Fruit fly (Drosophila melanogaster) whole organism, embryonic: ENCODE results near the gene CG14440.

Source experiments
- Atf3 ChIP-seq: fragments of 200-800 bp; sonication (Bioruptor generic); optimal IDR thresholded peaks from 3 replicates; lab custom pipeline; 2016; ENCODE audit warnings: missing biosample characterization, missing genetic modification characterization
- CG10274 ChIP-seq: fragments of 200-800 bp; sonication (Bioruptor generic); optimal IDR thresholded peaks from 3 replicates; lab custom pipeline; 2017; ENCODE audit warnings: missing biosample characterization, mild to moderate bottlenecking, missing genetic modification characterization
- CG11456 ChIP-seq: fragments of 200-800 bp; sonication (Bioruptor generic); IDR thresholded peaks from 3 replicates; pipeline ENCODE4 v1.3.6; 2022; ENCODE audit warnings: missing biosample characterization, missing genetic modification characterization
- CG1233 ChIP-seq: fragments of 200-800 bp; sonication (Bioruptor generic); optimal IDR thresholded peaks from 4 replicates; lab custom pipeline; 2018; ENCODE audit warnings: missing biosample characterization, mild to moderate bottlenecking, missing genetic modification characterization
- CG12659 ChIP-seq: fragments of 200-800 bp; sonication (Bioruptor generic); optimal IDR thresholded peaks from 3 replicates; lab custom pipeline; 2017; ENCODE audit warnings: mild to moderate bottlenecking, missing biosample characterization, missing genetic modification reagents, missing genetic modification characterization
- CG13287 ChIP-seq: fragments of 200-800 bp; sonication (Bioruptor generic); IDR thresholded peaks from 2 replicates; pipeline ENCODE4 v1.3.6; 2022; ENCODE audit warnings: missing biosample characterization, missing genetic modification characterization; ENCODE audit not compliant: partially characterized antibody
- CG13296 ChIP-seq: fragments of 200-800 bp; sonication (Bioruptor generic); optimal IDR thresholded peaks from 3 replicates; lab custom pipeline; 2018; ENCODE audit warnings: missing biosample characterization, mild to moderate bottlenecking, missing genetic modification characterization
- CG17829 ChIP-seq: fragments of 200-800 bp; optimal IDR thresholded peaks from 2 replicates; lab custom pipeline; 2019; ENCODE audit warnings: missing biosample characterization, mild to moderate bottlenecking, missing genetic modification characterization, moderate library complexity
- CG30020 ChIP-seq: fragments of 200-800 bp; optimal IDR thresholded peaks from 2 replicates; lab custom pipeline; 2019; ENCODE audit warnings: missing biosample characterization, mild to moderate bottlenecking, missing genetic modification characterization, moderate library complexity
- CG32767 ChIP-seq: fragments of 200-800 bp; sonication (Bioruptor generic); IDR thresholded peaks from 2 replicates; pipeline ENCODE4 v1.3.6; 2022; ENCODE audit warnings: missing biosample characterization, missing genetic modification characterization
- CG42726 ChIP-seq: fragments of 200-800 bp; sonication (Bioruptor generic); IDR thresholded peaks from 2 replicates; pipeline ENCODE4 v1.3.6; 2022; ENCODE audit warnings: missing biosample characterization, missing genetic modification characterization; ENCODE audit not compliant: partially characterized antibody
- CG4404 ChIP-seq: fragments of 200-800 bp; sonication (Bioruptor generic); IDR thresholded peaks from 2 replicates; pipeline ENCODE4 v1.3.6; 2022; ENCODE audit warnings: missing biosample characterization, missing genetic modification characterization
- CG4424 ChIP-seq: fragments of 200-800 bp; sonication (Bioruptor generic); optimal IDR thresholded peaks from 3 replicates; lab custom pipeline; 2016; ENCODE audit warnings: missing biosample characterization, missing genetic modification characterization
- CG4707 ChIP-seq: fragments of 200-800 bp; sonication (Bioruptor generic); optimal IDR thresholded peaks from 2 replicates; lab custom pipeline; 2018; ENCODE audit warnings: missing biosample characterization, mild to moderate bottlenecking, missing genetic modification characterization, moderate library complexity
- CG4854 ChIP-seq: fragments of 200-800 bp; sonication (Bioruptor generic); optimal IDR thresholded peaks from 2 replicates; lab custom pipeline; 2016; ENCODE audit warnings: missing biosample characterization, missing genetic modification characterization, inconsistent platforms
- CG7271 ChIP-seq: fragments of 200-800 bp; sonication (Bioruptor generic); optimal IDR thresholded peaks from 2 replicates; lab custom pipeline; 2018; ENCODE audit warnings: missing biosample characterization, mild to moderate bottlenecking, missing genetic modification characterization, moderate library complexity
- CG7786 ChIP-seq: fragments of 200-800 bp; sonication (Bioruptor generic); optimal IDR thresholded peaks from 2 replicates; lab custom pipeline; 2016; ENCODE audit warnings: missing biosample characterization, missing genetic modification characterization
- CG7928 ChIP-seq: fragments of 200-800 bp; sonication (Bioruptor generic); optimal IDR thresholded peaks from 2 replicates; lab custom pipeline; 2017; ENCODE audit warnings: missing biosample characterization, mild to moderate bottlenecking, missing genetic modification characterization
- CG8359 ChIP-seq: fragments of 200-800 bp; sonication (Bioruptor generic); optimal IDR thresholded peaks from 2 replicates; lab custom pipeline; 2017; ENCODE audit warnings: missing biosample characterization, mild to moderate bottlenecking, missing genetic modification characterization, borderline replicate concordance
- CG8388 ChIP-seq: fragments of 200-800 bp; sonication (Bioruptor generic); optimal IDR thresholded peaks from 2 replicates; lab custom pipeline; 2019; ENCODE audit warnings: missing biosample characterization, mild to moderate bottlenecking, missing genetic modification characterization, moderate library complexity
- CG9817 ChIP-seq: fragments of 200-800 bp; sonication (Bioruptor generic); optimal IDR thresholded peaks from 2 replicates; lab custom pipeline; 2018; ENCODE audit warnings: missing biosample characterization, mild to moderate bottlenecking, missing genetic modification characterization, moderate library complexity
- CHES-1-like ChIP-seq: fragments of 200-800 bp; sonication (Bioruptor generic); optimal IDR thresholded peaks from 2 replicates; lab custom pipeline; 2016; ENCODE audit warnings: missing biosample characterization, missing genetic modification characterization
- Chrac-16 ChIP-seq: fragments of 200-800 bp; sonication (Bioruptor generic); optimal IDR thresholded peaks from 3 replicates; lab custom pipeline; 2016; ENCODE audit warnings: missing biosample characterization, missing genetic modification characterization
- Gsc ChIP-seq: fragments of 200-800 bp; sonication (Bioruptor generic); IDR thresholded peaks from 2 replicates; pipeline ENCODE4 v1.3.6; 2022; ENCODE audit warnings: missing biosample characterization, missing genetic modification characterization
- Hand ChIP-seq: fragments of 200-800 bp; sonication (Bioruptor generic); optimal IDR thresholded peaks from 2 replicates; lab custom pipeline; 2017; ENCODE audit warnings: mild to moderate bottlenecking, missing biosample characterization, missing genetic modification reagents, missing genetic modification characterization
- Hey ChIP-seq: fragments of 200-800 bp; sonication (Bioruptor generic); optimal IDR thresholded peaks from 3 replicates; lab custom pipeline; 2018; ENCODE audit warnings: missing biosample characterization, mild to moderate bottlenecking, missing genetic modification characterization
- Hr51 ChIP-seq, 2 experiments: fragments of 200-800 bp; sonication (Bioruptor generic); optimal IDR thresholded peaks; 2 replicates in 1 of 2; 3 replicates in 1 of 2; lab custom pipeline; 2016 to 2018; ENCODE audit warnings: missing biosample characterization in 2 of 2, missing genetic modification characterization in 2 of 2, mild to moderate bottlenecking in 1 of 2, moderate library complexity in 1 of 2
- MBD-R2 ChIP-seq: fragments of 200-800 bp; sonication (Bioruptor generic); IDR thresholded peaks from 2 replicates; pipeline ENCODE4 v1.3.6; 2022; ENCODE audit warnings: missing biosample characterization, missing genetic modification characterization
- Mrtf ChIP-seq: fragments of 200-800 bp; sonication (Bioruptor generic); IDR thresholded peaks from 3 replicates; pipeline ENCODE4 v1.3.6; 2022; ENCODE audit warnings: missing biosample characterization, missing genetic modification characterization
- Nf-YB ChIP-seq: fragments of 200-800 bp; sonication (Bioruptor generic); optimal IDR thresholded peaks from 3 replicates; lab custom pipeline; 2019; ENCODE audit warnings: missing biosample characterization, mild to moderate bottlenecking, missing genetic modification characterization, moderate library complexity
- Rfx ChIP-seq: fragments of 200-800 bp; sonication (Bioruptor generic); IDR thresholded peaks from 2 replicates; pipeline ENCODE4 v1.3.6; 2022; ENCODE audit warnings: missing biosample characterization, missing genetic modification characterization
- Spps ChIP-seq: fragments of 200-800 bp; sonication (Bioruptor generic); optimal IDR thresholded peaks from 2 replicates; lab custom pipeline; 2018; ENCODE audit warnings: missing biosample characterization, mild to moderate bottlenecking, missing genetic modification characterization
- Ssrp ChIP-seq: fragments of 200-800 bp; sonication (Bioruptor generic); optimal IDR thresholded peaks from 2 replicates; lab custom pipeline; 2018; ENCODE audit warnings: missing biosample characterization, mild to moderate bottlenecking, missing genetic modification characterization, moderate library complexity
- Xrp1 ChIP-seq: fragments of 200-800 bp; sonication (Bioruptor generic); IDR thresholded peaks from 2 replicates; pipeline ENCODE4 v1.3.6; 2022; ENCODE audit warnings: missing biosample characterization, missing genetic modification characterization
- ac ChIP-seq: fragments of 200-800 bp; sonication (Bioruptor generic); optimal IDR thresholded peaks from 3 replicates; lab custom pipeline; 2017; ENCODE audit warnings: missing biosample characterization, mild to moderate bottlenecking, missing genetic modification characterization
- ap ChIP-seq: fragments of 200-800 bp; sonication (Bioruptor generic); IDR thresholded peaks from 2 replicates; pipeline ENCODE4 v1.3.6; 2022; ENCODE audit warnings: missing biosample characterization, missing genetic modification characterization
- bigmax ChIP-seq: fragments of 200-800 bp; sonication (Bioruptor generic); optimal IDR thresholded peaks from 2 replicates; lab custom pipeline; 2018; ENCODE audit warnings: missing biosample characterization, mild to moderate bottlenecking, missing genetic modification characterization
- br ChIP-seq: fragments of >200 bp; optimal IDR thresholded peaks from 2 replicates; lab custom pipeline; 2017
- crp ChIP-seq, 2 experiments: fragments of 200-800 bp; sonication (Bioruptor generic); optimal IDR thresholded peaks; 2 replicates in 1 of 2; 3 replicates in 1 of 2; lab custom pipeline; 2017; ENCODE audit warnings: missing biosample characterization in 2 of 2, missing genetic modification characterization in 2 of 2, mild to moderate bottlenecking in 1 of 2, moderate library complexity in 1 of 2
- cwo ChIP-seq: fragments of 200-800 bp; sonication (Bioruptor generic); optimal IDR thresholded peaks from 3 replicates; lab custom pipeline; 2017; ENCODE audit warnings: missing biosample characterization, missing genetic modification characterization, mild to moderate bottlenecking, moderate library complexity, missing genetic modification reagents
- dimm ChIP-seq: fragments of 200-800 bp; sonication (Bioruptor generic); IDR thresholded peaks from 2 replicates; pipeline ENCODE4 v1.3.6; 2022; ENCODE audit warnings: missing biosample characterization, missing genetic modification characterization
- dmrt11E ChIP-seq: fragments of 200-800 bp; sonication (Bioruptor generic); optimal IDR thresholded peaks from 3 replicates; lab custom pipeline; 2018; ENCODE audit warnings: missing biosample characterization, mild to moderate bottlenecking, missing genetic modification characterization, moderate library complexity
- eyg ChIP-seq: fragments of 200-800 bp; sonication (Bioruptor generic); optimal IDR thresholded peaks from 3 replicates; lab custom pipeline; 2016; ENCODE audit warnings: missing biosample characterization, missing genetic modification characterization
- gcm2 ChIP-seq: fragments of 200-800 bp; sonication (Bioruptor generic); optimal IDR thresholded peaks from 2 replicates; lab custom pipeline; 2016; ENCODE audit warnings: missing biosample characterization, missing genetic modification characterization
- grn ChIP-seq: fragments of 200-800 bp; sonication (Bioruptor generic); optimal IDR thresholded peaks from 3 replicates; lab custom pipeline; 2017; ENCODE audit warnings: missing biosample characterization, missing genetic modification characterization
- gro ChIP-seq: fragments of 200-800 bp; sonication (Bioruptor generic); optimal IDR thresholded peaks from 2 replicates; lab custom pipeline; 2016; ENCODE audit warnings: missing biosample characterization, missing genetic modification characterization
- luna ChIP-seq: fragments of 200-800 bp; sonication (Bioruptor generic); optimal IDR thresholded peaks from 2 replicates; lab custom pipeline; 2016; ENCODE audit warnings: missing biosample characterization, missing genetic modification characterization
- mirr ChIP-seq: fragments of 200-800 bp; sonication (Bioruptor generic); optimal IDR thresholded peaks from 3 replicates; lab custom pipeline; 2018; ENCODE audit warnings: missing biosample characterization, mild to moderate bottlenecking, missing genetic modification characterization
- nerfin-1 ChIP-seq: fragments of 200-800 bp; sonication (Bioruptor generic); optimal IDR thresholded peaks from 3 replicates; lab custom pipeline; 2019; ENCODE audit warnings: missing biosample characterization, mild to moderate bottlenecking, missing genetic modification characterization, moderate library complexity
- pnt ChIP-seq: fragments of 200-800 bp; sonication (Bioruptor generic); optimal IDR thresholded peaks from 3 replicates; lab custom pipeline; 2016; ENCODE audit warnings: missing biosample characterization, missing genetic modification characterization
- sens ChIP-seq: fragments of 200-800 bp; sonication (Bioruptor generic); peaks from one replicate; lab custom pipeline; 2016; ENCODE audit warnings: missing biosample characterization, missing genetic modification characterization
- tgo ChIP-seq: fragments of 200-800 bp; sonication (Bioruptor generic); IDR thresholded peaks from 3 replicates; pipeline ENCODE4 v1.3.6; 2022; ENCODE audit warnings: missing biosample characterization, missing genetic modification characterization

The CG14440 gene

dm6 chrX:6719968-6720367, 21.6 kb upstream of the CG14440 start (continued):
- no peak for TF ChIP-seq CG9817
- TF ChIP-seq Hr51 (GFP tag; optimal IDR thresholded peaks at IDR 0.05; lab: Kevin White, UChicago): no peak
- TF ChIP-seq CG1233 (GFP tag; lab: Kevin White, UChicago): peak; percentile 47
- TF ChIP-seq dmrt11E (tag; lab: Kevin White, UChicago): no peak
- no peak for TF ChIP-seq crp (GFP tag; optimal IDR thresholded peaks at IDR 0.05; lab: Kevin White, UChicago)
- no peak for TF ChIP-seq tgo (GFP tag; lab: Robert Waterston, UW)
- TF ChIP-seq Atf3: no peak
- TF ChIP-seq CG7786 (GFP tag; lab: Kevin White, UChicago): no peak
- no peak for TF ChIP-seq ac
- TF ChIP-seq cwo: no peak
- no peak for TF ChIP-seq ap (GFP tag; lab: Robert Waterston, UW)
- TF ChIP-seq gro (GFP tag; lab: Kevin White, UChicago): no peak
- TF ChIP-seq Xrp1 (GFP tag; lab: Robert Waterston, UW): 0 out of 2 replicates have a peak, but pooled peaks have one; percentile 22
- TF ChIP-seq CG8359 (GFP tag; lab: Kevin White, UChicago): no peak
- TF ChIP-seq nerfin-1 (tag; lab: Kevin White, UChicago): peak; percentile 12
- TF ChIP-seq CG4707 (GFP tag; lab: Kevin White, UChicago): no peak
- peak; percentile 73 for TF ChIP-seq sens (GFP tag; lab: Kevin White, UChicago)
- no peak for TF ChIP-seq CG4404 (GFP tag; lab: Robert Waterston, UW)
- no peak for TF ChIP-seq gcm2 (GFP tag; lab: Kevin White, UChicago)
- TF ChIP-seq Spps (tag; lab: Kevin White, UChicago): no peak
- TF ChIP-seq CG4424: no peak
- TF ChIP-seq br: no peak
- no peak for TF ChIP-seq CG7271 (tag; lab: Kevin White, UChicago)
- TF ChIP-seq Nf-YB (GFP tag; lab: Kevin White, UChicago): no peak
- no peak for TF ChIP-seq Ssrp
- no peak for TF ChIP-seq luna (GFP tag; lab: Kevin White, UChicago)
- TF ChIP-seq bigmax (GFP tag; lab: Kevin White, UChicago): no peak
- TF ChIP-seq CG32767 (GFP tag; lab: Robert Waterston, UW): no peak
- TF ChIP-seq Hey (tag; lab: Kevin White, UChicago): no peak
- TF ChIP-seq CG13287: no peak
- no peak for TF ChIP-seq CG42726 (GFP tag; lab: Robert Waterston, UW)
- TF ChIP-seq CG30020: no peak
- no peak for TF ChIP-seq CG11456 (GFP tag; lab: Robert Waterston, UW)
- TF ChIP-seq MBD-R2: peak; percentile 13; the same call in 1 of the 2 replicates
- no peak for TF ChIP-seq Chrac-16 (GFP tag; lab: Kevin White, UChicago)
- TF ChIP-seq pnt (GFP tag; lab: Kevin White, UChicago): no peak
- no peak for TF ChIP-seq CHES-1-like
- no peak for TF ChIP-seq CG12659 (GFP tag; lab: Kevin White, UChicago)
- TF ChIP-seq CG10274: no peak
- no peak for TF ChIP-seq CG17829
- no peak for TF ChIP-seq eyg (GFP tag; lab: Kevin White, UChicago)
- no peak for TF ChIP-seq CG4854 (GFP tag; lab: Kevin White, UChicago)
- TF ChIP-seq CG8388: no peak
- TF ChIP-seq grn: no peak
- peak; percentile 35 for TF ChIP-seq CG13296 (GFP tag; lab: Kevin White, UChicago)
- TF ChIP-seq Gsc (GFP tag; lab: Robert Waterston, UW): no peak
- TF ChIP-seq mirr: no peak
- TF ChIP-seq Mrtf (GFP tag; lab: Robert Waterston, UW): 0 out of 3 replicates have a peak, but pooled peaks have one; percentile 11
- TF ChIP-seq dimm (GFP tag; lab: Robert Waterston, UW): no peak
- TF ChIP-seq CG7928 (GFP tag; lab: Kevin White, UChicago): no peak
- TF ChIP-seq Hand (GFP tag; lab: Kevin White, UChicago): no peak
- no peak; the same call in 1 of the 2 replicates for TF ChIP-seq Rfx (GFP tag; lab: Robert Waterston, UW)
